Worm (Caenorhabditis elegans) whole organism, mixed stage, embryonic: ENCODE data around the gene F43G6.4.

Experiments used
- cnd-1 ChIP-seq: fragments of 200-800 bp; sonication (Bioruptor generic); optimal IDR thresholded peaks from 2 replicates; lab custom pipeline; 2018; ENCODE audit warnings: mild to moderate bottlenecking, missing genetic modification characterization, missing compliant biosample characterization
- lin-13 ChIP-seq: fragments of 150-350 bp; optimal IDR thresholded peaks from 2 replicates; lab custom pipeline; 2014; ENCODE audit warnings: missing biosample characterization, missing genetic modification characterization
- lin-32 ChIP-seq: fragments of 200-800 bp; sonication (Bioruptor generic); optimal IDR thresholded peaks from 2 replicates; lab custom pipeline; 2018; ENCODE audit warnings: mild to moderate bottlenecking, missing genetic modification characterization, missing compliant biosample characterization
- mls-2 ChIP-seq: sonication (generic microtip); optimal IDR thresholded peaks from 2 replicates; lab custom pipeline; 2016; ENCODE audit warnings: mild to moderate bottlenecking, missing genetic modification characterization, moderate library complexity, missing compliant biosample characterization
- nhr-76 ChIP-seq: sonication (generic microtip); optimal IDR thresholded peaks from 2 replicates; lab custom pipeline; 2017; ENCODE audit warnings: missing biosample characterization, missing genetic modification characterization
- pha-4 ChIP-seq: fragments of 150-350 bp; optimal IDR thresholded peaks from 2 replicates; lab custom pipeline; 2018; ENCODE audit warnings: missing biosample characterization, missing genetic modification reagents, missing genetic modification characterization
- sem-2 ChIP-seq: fragments of 200-800 bp; sonication (Bioruptor generic); optimal IDR thresholded peaks from 2 replicates; lab custom pipeline; 2018; ENCODE audit warnings: mild to moderate bottlenecking, missing genetic modification characterization, missing compliant biosample characterization
- unc-120 ChIP-seq: sonication (generic microtip); optimal IDR thresholded peaks from 2 replicates; lab custom pipeline; 2017; ENCODE audit warnings: missing genetic modification characterization, missing compliant biosample characterization; ENCODE audit not compliant: poor library complexity, severe bottlenecking
- unc-62 ChIP-seq: fragments of 150-350 bp; optimal IDR thresholded peaks from 2 replicates; lab custom pipeline; 2014; ENCODE audit warnings: missing biosample characterization, missing genetic modification reagents, missing genetic modification characterization
- ztf-11 ChIP-seq: fragments of 150-350 bp; optimal IDR thresholded peaks from 2 replicates; lab custom pipeline; 2014; ENCODE audit warnings: missing biosample characterization, missing genetic modification characterization

Gene F43G6.4

ce11 chrII:11845954-11846353 is 55.4 kb downstream of the F43G6.4 start:
- TF ChIP-seq lin-32 (GFP tag; lab: Kevin White, UChicago) = no peak
- no peak for TF ChIP-seq unc-62 (GFP tag; lab: Kevin White, UChicago)
- TF ChIP-seq unc-120 (tag; lab: Kevin White, UChicago) = no peak
- TF ChIP-seq ztf-11 (tag; lab: Kevin White, UChicago) = no peak
- no peak for TF ChIP-seq sem-2 (GFP tag; lab: Kevin White, UChicago)
- no peak for TF ChIP-seq pha-4
- TF ChIP-seq cnd-1 = no peak
- TF ChIP-seq nhr-76 (tag; lab: Kevin White, UChicago) = no peak
- no peak for TF ChIP-seq lin-13 (tag; lab: Kevin White, UChicago)
- no peak for TF ChIP-seq mls-2 (tag; lab: Kevin White, UChicago)
- TF ChIP-seq, all 35 proteins: peak for 0
